Worm (Caenorhabditis elegans) whole organism, late embryonic: Measurements from ENCODE around the gene mpst-7.

Experiments used
- C08G9.2 ChIP-seq: sonication (generic microtip); optimal IDR thresholded peaks from 2 replicates; lab custom pipeline; 2016; ENCODE audit warnings: mild to moderate bottlenecking, missing genetic modification characterization, moderate library complexity, missing compliant biosample characterization
- C38D4.7 ChIP-seq: fragments of 200-800 bp; sonication (Bioruptor generic); optimal IDR thresholded peaks from 2 replicates; lab custom pipeline; 2018; ENCODE audit warnings: mild to moderate bottlenecking, missing genetic modification characterization, moderate library complexity, missing compliant biosample characterization
- Y22D7AL.16 ChIP-seq: sonication (generic microtip); optimal IDR thresholded peaks from 2 replicates; lab custom pipeline; 2016; ENCODE audit warnings: missing genetic modification characterization, missing compliant biosample characterization
- ama-1 ChIP-seq: fragments of 150-350 bp; optimal IDR thresholded peaks from 2 replicates; lab custom pipeline; 2014
- ceh-14 ChIP-seq: sonication (generic microtip); optimal IDR thresholded peaks from 2 replicates; lab custom pipeline; 2016; ENCODE audit warnings: missing genotype, missing genetic modification characterization, missing compliant biosample characterization
- ceh-18 ChIP-seq: sonication (generic microtip); optimal IDR thresholded peaks from 2 replicates; lab custom pipeline; 2016; ENCODE audit warnings: missing genetic modification characterization, missing compliant biosample characterization
- ceh-2 ChIP-seq: sonication (generic microtip); optimal IDR thresholded peaks from 2 replicates; lab custom pipeline; 2016; ENCODE audit warnings: missing genotype, missing genetic modification characterization, missing compliant biosample characterization
- ceh-34 ChIP-seq: sonication (generic microtip); optimal IDR thresholded peaks from 2 replicates; lab custom pipeline; 2016; ENCODE audit warnings: mild to moderate bottlenecking, missing genetic modification characterization, missing compliant biosample characterization
- ceh-45 ChIP-seq: fragments of 200-800 bp; sonication (Bioruptor generic); IDR thresholded peaks from 2 replicates; pipeline ENCODE4 v1.3.6; 2022; ENCODE audit warnings: missing genetic modification reagents, missing genetic modification characterization, missing compliant biosample characterization
- ceh-48 ChIP-seq: sonication (generic microtip); optimal IDR thresholded peaks from 2 replicates; lab custom pipeline; 2016; ENCODE audit warnings: missing genetic modification characterization, inconsistent platforms, missing compliant biosample characterization
- che-1 ChIP-seq: sonication (generic microtip); optimal IDR thresholded peaks from 2 replicates; lab custom pipeline; 2016; ENCODE audit warnings: mild to moderate bottlenecking, missing genetic modification characterization, missing compliant biosample characterization
- elt-2 ChIP-seq: sonication (generic microtip); optimal IDR thresholded peaks from 2 replicates; lab custom pipeline; 2016; ENCODE audit warnings: missing genetic modification reagents, missing genetic modification characterization, missing compliant biosample characterization
- elt-4 ChIP-seq: sonication (generic microtip); optimal IDR thresholded peaks from 2 replicates; lab custom pipeline; 2016; ENCODE audit warnings: missing genetic modification characterization, missing compliant biosample characterization
- ets-4 ChIP-seq: sonication (generic microtip); optimal IDR thresholded peaks from 2 replicates; lab custom pipeline; 2016; ENCODE audit warnings: missing genetic modification characterization, missing compliant biosample characterization
- eyg-1 ChIP-seq: sonication (generic microtip); optimal IDR thresholded peaks from 2 replicates; lab custom pipeline; 2016; ENCODE audit warnings: missing genotype, missing genetic modification characterization, missing compliant biosample characterization
- fax-1 ChIP-seq: sonication (generic microtip); optimal IDR thresholded peaks from 2 replicates; lab custom pipeline; 2016; ENCODE audit warnings: missing genotype, missing genetic modification characterization, missing compliant biosample characterization
- fkh-10 ChIP-seq: fragments of 150-350 bp; optimal IDR thresholded peaks from 2 replicates; lab custom pipeline; 2014; ENCODE audit warnings: missing biosample characterization, missing genetic modification reagents, missing genetic modification characterization
- fkh-6 ChIP-seq: sonication (generic microtip); optimal IDR thresholded peaks from 2 replicates; lab custom pipeline; 2016; ENCODE audit warnings: missing genetic modification characterization, missing compliant biosample characterization
- hlh-6 ChIP-seq: sonication (generic microtip); optimal IDR thresholded peaks from 2 replicates; lab custom pipeline; 2016; ENCODE audit warnings: missing genotype, missing genetic modification characterization, missing compliant biosample characterization
- lim-6 ChIP-seq: sonication (generic microtip); optimal IDR thresholded peaks from 2 replicates; lab custom pipeline; 2016; ENCODE audit warnings: missing genetic modification characterization, missing compliant biosample characterization
- lin-11 ChIP-seq: fragments of 200-800 bp; sonication (Bioruptor generic); optimal IDR thresholded peaks from 2 replicates; lab custom pipeline; 2018; ENCODE audit warnings: mild to moderate bottlenecking, missing genetic modification characterization, missing compliant biosample characterization
- nhr-11 ChIP-seq: fragments of 150-350 bp; optimal IDR thresholded peaks from 2 replicates; lab custom pipeline; 2014; ENCODE audit warnings: missing biosample characterization, missing genetic modification characterization
- nhr-232 ChIP-seq: sonication (generic microtip); optimal IDR thresholded peaks from 2 replicates; lab custom pipeline; 2016; ENCODE audit warnings: missing genetic modification characterization, missing compliant biosample characterization
- npax-4 ChIP-seq: sonication (generic microtip); optimal IDR thresholded peaks from 2 replicates; lab custom pipeline; 2016; ENCODE audit warnings: missing genetic modification characterization, missing compliant biosample characterization
- pag-3 ChIP-seq: sonication (generic microtip); optimal IDR thresholded peaks from 2 replicates; lab custom pipeline; 2016; ENCODE audit warnings: missing compliant biosample characterization, missing genetic modification characterization, borderline replicate concordance
- pha-2 ChIP-seq: sonication (generic microtip); optimal IDR thresholded peaks from 2 replicates; lab custom pipeline; 2017; ENCODE audit warnings: mild to moderate bottlenecking, missing genetic modification characterization, missing compliant biosample characterization
- pros-1 ChIP-seq: fragments of 150-350 bp; optimal IDR thresholded peaks from 2 replicates; lab custom pipeline; 2014; ENCODE audit warnings: missing biosample characterization, missing genetic modification reagents, missing genetic modification characterization
- sdc-2 ChIP-seq: sonication (generic microtip); optimal IDR thresholded peaks from 2 replicates; lab custom pipeline; 2016; ENCODE audit warnings: missing genotype, missing genetic modification characterization, missing compliant biosample characterization
- sox-2 ChIP-seq: fragments of 200-800 bp; sonication (Bioruptor generic); IDR thresholded peaks from 2 replicates; pipeline ENCODE4 v1.3.6; 2022; ENCODE audit warnings: missing genetic modification reagents, missing genetic modification characterization, missing compliant biosample characterization
- sox-4 ChIP-seq: sonication (generic microtip); optimal IDR thresholded peaks from 2 replicates; lab custom pipeline; 2017; ENCODE audit warnings: mild to moderate bottlenecking, missing genetic modification characterization, inconsistent platforms, missing compliant biosample characterization
- tbx-2 ChIP-seq: sonication (generic microtip); optimal IDR thresholded peaks from 2 replicates; lab custom pipeline; 2016; ENCODE audit warnings: missing genetic modification characterization, missing compliant biosample characterization
- tbx-7 ChIP-seq: sonication (generic microtip); optimal IDR thresholded peaks from 2 replicates; lab custom pipeline; 2016; ENCODE audit warnings: missing genotype, missing genetic modification characterization, missing compliant biosample characterization
- ttx-3 ChIP-seq: sonication (generic microtip); optimal IDR thresholded peaks from 2 replicates; lab custom pipeline; 2016; ENCODE audit warnings: missing genetic modification reagents, missing genetic modification characterization, missing compliant biosample characterization
- unc-55 ChIP-seq: sonication (generic microtip); optimal IDR thresholded peaks from 2 replicates; lab custom pipeline; 2017; ENCODE audit warnings: missing biosample characterization, missing genetic modification reagents, missing genetic modification characterization
- unc-86 ChIP-seq: sonication (generic microtip); optimal IDR thresholded peaks from 2 replicates; lab custom pipeline; 2016; ENCODE audit warnings: missing genetic modification characterization, missing compliant biosample characterization

mpst-7 gene

DNA sequence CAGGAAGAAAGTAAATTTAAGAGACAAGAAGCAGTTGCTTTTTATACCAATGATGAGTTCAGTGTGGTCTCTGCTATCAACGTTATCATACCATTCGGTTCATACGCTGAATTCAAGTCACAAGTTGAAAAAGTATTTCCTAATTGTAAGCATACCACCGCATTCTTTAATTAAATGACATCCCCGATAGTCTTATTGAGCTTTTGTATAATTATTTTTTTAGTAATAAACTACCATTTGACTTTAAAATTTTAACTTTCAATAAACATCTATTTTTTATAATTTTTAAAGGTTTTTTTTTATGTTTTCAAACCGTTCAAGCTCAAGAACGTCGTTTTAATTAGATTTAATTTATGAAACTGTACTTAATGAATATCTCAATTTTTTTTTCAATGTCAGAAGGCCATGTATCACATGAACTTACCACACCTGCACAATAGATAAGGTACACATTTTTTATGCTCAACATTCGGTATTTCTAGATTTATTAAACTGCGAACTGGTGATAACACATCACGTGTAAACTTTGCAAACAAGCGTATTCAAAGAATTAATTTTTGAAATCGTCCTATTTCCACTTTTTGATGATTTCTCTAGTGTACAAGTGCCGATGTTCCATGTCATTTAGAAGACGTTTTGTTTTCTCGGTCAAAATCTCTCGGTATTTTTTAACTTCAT, 19.0 kb downstream of the mpst-7 start, which contains the start of gene T16G1.4:
T16G1.4 (minus strand) TSS at position 51 of the 678 bp plus-strand sequence.
- TF ChIP-seq pha-2, result no peak
- TF ChIP-seq fkh-6 (tag; lab: Kevin White, UChicago), result no peak
- TF ChIP-seq hlh-6 (tag; lab: Kevin White, UChicago), result no peak
- TF ChIP-seq fkh-10 (GFP tag; lab: Kevin White, UChicago), result no peak
- no peak for TF ChIP-seq ceh-2
- no peak for TF ChIP-seq elt-4
- TF ChIP-seq ceh-45 (GFP tag; lab: Robert Waterston, UW), result no peak
- no peak for TF ChIP-seq C38D4.7 (GFP tag; lab: Kevin White, UChicago)

DNA sequence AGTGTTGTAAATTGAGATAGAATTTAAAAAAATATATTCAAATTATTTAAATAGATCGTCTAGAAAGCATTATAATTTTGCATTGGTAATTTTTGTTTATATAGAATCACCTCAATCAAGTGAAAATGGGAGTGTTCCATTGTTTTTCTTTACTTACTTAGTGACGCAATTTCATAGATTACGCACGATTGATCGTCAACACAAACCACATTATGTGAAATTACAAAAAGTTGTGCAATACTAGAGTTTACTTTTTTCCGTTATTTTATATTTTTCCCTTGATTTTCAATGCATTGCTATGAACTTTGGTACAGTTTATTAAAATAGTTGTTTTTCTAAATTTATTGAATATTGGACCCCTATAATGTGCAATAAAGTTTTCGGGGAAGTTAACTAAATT, 21.5 kb downstream of the mpst-7 start, which contains the start of gene T16G1.5:
T16G1.5 (minus strand) TSS at position 119 of the 400 bp plus-strand sequence.
- no peak for TF ChIP-seq ets-4 (tag; lab: Kevin White, UChicago)
- no peak for TF ChIP-seq eyg-1 (tag; lab: Kevin White, UChicago)
- no peak for TF ChIP-seq tbx-2
- no peak for TF ChIP-seq fax-1 (tag; lab: Kevin White, UChicago)
- TF ChIP-seq C08G9.2 (tag; lab: Kevin White, UChicago), result no peak
- TF ChIP-seq elt-2 (tag; lab: Kevin White, UChicago), result no peak
- no peak for TF ChIP-seq ttx-3 (tag; lab: Kevin White, UChicago)
- TF ChIP-seq unc-86 (tag; lab: Kevin White, UChicago), result no peak
- no peak for TF ChIP-seq nhr-232
- no peak for TF ChIP-seq tbx-7 (tag; lab: Kevin White, UChicago)

DNA sequence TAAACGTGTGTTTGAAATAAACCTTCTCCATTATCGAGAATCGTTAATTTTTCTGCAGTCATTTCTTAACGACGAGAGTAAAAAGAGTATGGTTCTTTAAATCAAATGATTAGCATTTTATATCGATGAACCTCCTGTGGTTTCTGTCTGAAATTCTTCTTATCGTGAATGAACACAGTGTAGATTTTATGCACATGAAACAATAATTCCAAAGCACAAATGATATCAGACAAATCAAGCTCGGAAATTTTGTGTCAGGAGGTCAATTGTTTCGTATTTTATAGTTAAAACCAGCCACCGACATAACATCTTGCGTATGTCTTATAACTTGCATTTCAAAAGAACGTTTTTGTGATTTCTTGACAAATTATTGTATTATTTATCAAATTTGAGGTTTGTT, 23.8 kb downstream of the mpst-7 start, which contains the start of gene T16G1.6:
T16G1.6 (minus strand) TSS at position 77 of the 400 bp plus-strand sequence.
- TF ChIP-seq ceh-48 (tag; lab: Kevin White, UChicago), result no peak
- no peak for TF ChIP-seq lim-6
- TF ChIP-seq ceh-18 (tag; lab: Kevin White, UChicago), result no peak
- no peak for TF ChIP-seq pros-1
- TF ChIP-seq fkh-6 (tag; lab: Kevin White, UChicago), result no peak
- no peak for TF ChIP-seq ttx-3 (tag; lab: Kevin White, UChicago)
- TF ChIP-seq lin-11 (tag; lab: Kevin White, UChicago), result no peak
- no peak for TF ChIP-seq ceh-14 (tag; lab: Kevin White, UChicago)
- no peak for TF ChIP-seq fkh-10 (GFP tag; lab: Kevin White, UChicago)
- no peak for TF ChIP-seq nhr-232

ce11 chrV:12934976-12935375, 26.0 kb downstream of the mpst-7 start, which contains the start of gene T16G1.7:
Gene T16G1.7, minus strand, starts transcription at chrV:12935112.
- no peak for TF ChIP-seq tbx-7 (tag; lab: Kevin White, UChicago)
- no peak for TF ChIP-seq pag-3 (tag; lab: Kevin White, UChicago)
- no peak for TF ChIP-seq sdc-2 (tag; lab: Kevin White, UChicago)
- no peak for TF ChIP-seq nhr-232
- TF ChIP-seq nhr-11 (tag; lab: Kevin White, UChicago), result no peak
- TF ChIP-seq ama-1 (lab: Kevin White, UChicago), result no peak
- TF ChIP-seq sox-4, result no peak
- no peak for TF ChIP-seq sox-2 (GFP tag; lab: Robert Waterston, UW)

DNA sequence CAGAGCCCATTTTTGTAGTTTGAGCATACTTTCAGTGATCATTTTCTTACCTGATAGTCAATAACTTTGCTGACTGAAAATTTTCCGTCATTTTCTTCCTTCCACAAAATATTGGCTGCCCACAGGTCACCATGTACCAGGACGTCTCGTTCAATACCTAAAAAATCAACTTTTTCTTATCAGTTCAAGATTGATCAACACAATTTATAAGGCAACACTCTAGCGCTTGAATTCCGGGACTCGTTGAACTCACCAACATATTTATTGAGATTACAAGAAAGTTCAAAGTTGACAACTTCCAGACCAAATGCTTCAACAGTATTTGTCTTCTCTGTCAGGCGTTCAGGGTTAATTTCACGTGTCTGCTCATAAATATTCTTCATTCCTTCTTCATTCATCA, 27.3 kb downstream of the mpst-7 start:
- no peak for TF ChIP-seq ceh-34

DNA sequence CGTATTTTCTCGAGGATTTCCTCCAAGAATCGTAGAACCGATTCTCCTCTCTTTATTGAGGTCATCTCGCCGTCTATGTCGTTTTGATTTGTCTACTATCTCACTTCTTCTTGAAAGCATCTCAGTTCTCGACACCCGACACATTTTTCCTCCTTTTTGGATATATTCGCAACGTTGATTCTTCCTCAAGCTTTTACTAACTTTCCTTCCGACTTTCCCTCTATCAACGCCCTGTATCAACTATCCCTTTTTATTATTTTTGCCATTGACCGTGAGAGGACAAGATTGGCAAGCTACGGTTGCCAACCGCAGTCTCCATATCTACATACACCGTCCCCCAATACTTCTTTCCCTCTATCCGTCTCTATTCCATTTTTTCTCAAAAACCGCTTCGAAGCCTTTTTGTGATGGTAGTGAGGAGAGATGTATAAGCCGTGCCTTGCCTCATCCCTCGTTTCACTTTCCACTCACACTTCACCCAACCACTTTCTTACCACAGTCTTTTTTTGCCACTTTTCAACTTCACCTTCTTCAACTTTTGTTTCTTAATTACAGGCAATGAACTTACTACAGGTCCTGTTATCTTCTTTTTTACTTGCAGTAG, 31.9 kb downstream of the mpst-7 start, which contains the start of gene T16G1.2:
T16G1.2 (plus strand) TSS at position 554 of the 604 bp plus-strand sequence.
- TF ChIP-seq eyg-1 (tag; lab: Kevin White, UChicago) (no peak), che-1 (tag; lab: Kevin White, UChicago) (no peak), Y22D7AL.16 (tag; lab: Kevin White, UChicago) (no peak), npax-4 (tag; lab: Kevin White, UChicago) (no peak), unc-55 (GFP tag; lab: Kevin White, UChicago) (no peak)
- TF ChIP-seq, all 69 proteins: peak for 0
